Fruit fly (Drosophila melanogaster) Kc167 (cell line): ENCODE data around the gene Pex3.

Experiments used
- Myc ChIP-seq: fragments of >200 bp; optimal IDR thresholded peaks from 2 replicates; lab custom pipeline; 2017; ENCODE audit warnings: missing external identifiers
- Sin3A ChIP-seq: fragments of >200 bp; optimal IDR thresholded peaks from 2 replicates; lab custom pipeline; 2018; ENCODE audit warnings: missing external identifiers
- h ChIP-seq: fragments of >200 bp; optimal IDR thresholded peaks from 3 replicates; lab custom pipeline; 2018; ENCODE audit warnings: missing external identifiers
- insv ChIP-seq: fragments of >200 bp; optimal IDR thresholded peaks from 3 replicates; lab custom pipeline; 2018; ENCODE audit warnings: missing external identifiers
- psq ChIP-seq: fragments of >200 bp; optimal IDR thresholded peaks from 2 replicates; lab custom pipeline; 2017; ENCODE audit warnings: missing external identifiers
- ttk ChIP-seq: sonication (Bioruptor generic); optimal IDR thresholded peaks from 2 replicates; lab custom pipeline; 2017; ENCODE audit warnings: missing external identifiers

Pex3 gene

DNA sequence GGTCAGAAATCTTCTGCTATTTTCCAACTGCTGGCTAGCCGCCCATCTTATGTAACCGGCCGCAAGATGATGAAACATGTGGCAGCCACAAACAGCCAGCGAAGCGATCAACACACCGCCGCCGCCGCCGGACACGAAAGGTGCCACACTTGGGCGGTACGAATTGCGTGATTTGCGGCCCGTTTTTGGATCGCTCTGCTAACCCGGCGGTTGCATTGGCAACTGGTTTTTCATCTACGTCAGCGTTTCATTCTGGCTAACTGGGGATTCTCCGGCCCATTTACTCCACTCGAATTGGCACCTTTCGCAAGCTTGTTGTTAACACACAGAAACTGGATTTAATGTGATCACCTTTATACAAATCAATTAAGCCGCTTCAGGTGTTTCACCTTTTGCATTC, 20.4 kb upstream of the Pex3 start:
- TF ChIP-seq Sin3A (lab: Kevin White, UChicago) (no peak), ttk (lab: Kevin White, UChicago) (no peak), Myc (lab: Kevin White, UChicago) (no peak), h (lab: Kevin White, UChicago) (no peak)

DNA sequence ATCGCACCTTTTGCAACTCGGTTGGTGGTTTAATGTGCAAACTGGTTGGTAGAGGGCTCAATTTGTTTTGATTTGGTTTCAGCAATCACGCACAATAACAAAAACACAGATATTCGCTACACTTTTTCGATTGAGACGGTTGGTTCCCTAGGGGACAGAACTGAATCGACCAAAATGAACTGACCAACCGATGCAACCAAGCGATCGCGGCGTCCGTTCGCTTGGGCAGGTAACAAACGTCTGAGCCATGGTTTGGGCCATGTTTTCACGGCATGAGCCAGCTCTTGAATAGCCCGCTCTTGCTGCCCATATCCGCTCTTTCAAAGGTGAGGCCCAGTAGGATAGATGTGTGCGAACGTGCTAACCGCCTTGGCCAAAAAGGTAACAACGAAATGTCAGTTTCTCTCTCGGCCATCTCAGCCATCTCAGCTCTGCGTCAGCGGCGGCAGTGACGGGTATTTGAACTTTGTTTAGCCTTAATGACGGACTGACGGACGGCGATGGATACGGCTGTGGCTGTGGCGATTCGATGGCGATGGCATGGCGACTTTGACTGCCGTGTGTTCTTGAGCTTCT, 19.0 kb upstream of the Pex3 start, which contains the start of gene CG16959:
Gene CG16959 (minus strand): TSS at position 245 of the 576 bp plus-strand sequence.
- TF ChIP-seq insv (lab: Kevin White, UChicago) (no peak), Sin3A (lab: Kevin White, UChicago) (no peak), h (lab: Kevin White, UChicago) (no peak), psq (lab: Kevin White, UChicago) (no peak), ttk (lab: Kevin White, UChicago) (no peak), Myc (lab: Kevin White, UChicago) (no peak)

DNA sequence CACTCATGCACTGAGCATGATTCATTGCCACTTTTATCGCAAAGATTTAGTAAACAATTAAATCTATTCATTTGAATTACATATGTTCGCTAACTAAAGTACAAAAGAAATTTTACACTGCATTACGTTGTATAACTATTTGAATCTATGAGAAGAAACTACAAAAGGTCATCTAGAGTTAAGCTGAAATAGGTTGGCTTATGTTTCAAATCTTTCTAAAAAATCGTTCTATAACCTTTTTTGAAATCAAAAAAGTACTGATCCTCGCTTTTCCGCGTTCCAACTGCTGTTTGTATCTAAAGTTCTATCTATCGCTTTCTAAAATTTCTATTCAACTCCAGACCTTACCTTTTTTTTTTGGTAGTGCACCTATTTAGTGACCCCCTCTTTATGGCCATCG, 18.4 kb upstream of the Pex3 start:
- no peak for TF ChIP-seq insv (lab: Kevin White, UChicago)
- TF ChIP-seq ttk (lab: Kevin White, UChicago) = no peak
- TF ChIP-seq Sin3A (lab: Kevin White, UChicago) = no peak
- no peak for TF ChIP-seq psq (lab: Kevin White, UChicago)
- TF ChIP-seq h (lab: Kevin White, UChicago) = no peak
- no peak for TF ChIP-seq Myc (lab: Kevin White, UChicago)

DNA sequence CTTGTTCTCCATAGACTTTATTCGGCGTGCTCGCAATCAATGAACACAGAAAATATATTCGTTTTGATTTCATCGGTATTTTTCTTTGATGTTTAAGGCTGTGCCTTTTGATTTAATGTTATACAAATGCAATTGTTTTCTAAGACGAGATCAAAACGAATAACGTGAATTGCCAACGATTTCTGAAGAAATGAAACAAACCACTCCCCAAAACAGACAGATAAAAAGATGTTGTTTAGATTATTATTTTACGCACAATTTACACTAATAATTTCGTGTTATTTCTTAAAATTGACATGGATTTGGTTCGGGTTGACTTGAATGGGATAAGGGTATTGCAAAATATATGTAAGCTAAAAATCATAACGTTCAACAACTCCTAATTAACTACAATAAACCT, 12.9 kb upstream of the Pex3 start, which contains the start of gene CG13457:
Gene CG13457 (minus strand): TSS at position 101 of the 400 bp plus-strand sequence.
- no peak for TF ChIP-seq ttk (lab: Kevin White, UChicago)
- no peak for TF ChIP-seq insv (lab: Kevin White, UChicago)
- no peak for TF ChIP-seq psq (lab: Kevin White, UChicago)
- no peak for TF ChIP-seq h (lab: Kevin White, UChicago)
- TF ChIP-seq Sin3A (lab: Kevin White, UChicago) = no peak
- no peak for TF ChIP-seq Myc (lab: Kevin White, UChicago)

DNA sequence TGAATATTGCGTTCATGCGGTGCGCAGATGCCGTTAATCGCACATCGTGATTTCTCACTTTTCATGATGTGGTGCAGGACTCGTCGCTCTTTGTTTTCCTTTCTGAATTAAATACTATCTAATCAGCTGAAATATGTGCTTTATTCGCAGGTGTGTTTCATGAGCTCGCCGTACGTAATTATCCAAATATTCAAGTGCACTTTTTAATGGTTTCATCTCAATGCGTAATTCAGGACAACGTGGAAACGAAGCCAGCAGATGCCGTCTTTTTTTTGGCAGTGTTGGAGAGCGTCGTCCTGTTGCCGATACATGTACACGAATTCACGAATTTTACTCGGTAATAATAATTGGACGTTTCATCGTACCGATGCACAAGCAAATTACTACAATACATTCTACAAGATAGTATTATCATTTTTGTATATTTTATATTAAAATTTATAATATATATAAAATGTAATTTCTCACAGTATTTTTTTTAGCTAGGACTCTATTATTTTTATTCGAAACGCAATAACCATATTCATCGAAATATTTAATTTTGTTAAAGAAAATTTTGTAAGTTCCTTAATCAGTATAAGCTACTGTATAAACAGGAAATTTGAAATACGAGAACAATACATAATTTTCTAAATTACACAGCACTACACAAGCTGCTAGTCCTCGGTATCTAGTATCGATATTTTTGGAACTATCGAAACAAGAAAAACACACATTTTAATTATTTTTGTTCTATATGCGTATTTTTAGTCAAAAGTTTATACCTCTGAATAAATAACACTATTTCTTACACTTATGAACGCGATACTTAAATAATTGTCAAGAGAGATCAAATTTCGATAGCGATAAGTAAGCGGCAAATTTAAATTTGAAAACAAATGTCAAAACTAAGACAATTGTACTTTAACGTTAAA, 7.2 kb upstream of the Pex3 start, which contains the start of gene CG12316:
Gene CG12316 (minus strand): TSS at position 276 of the 914 bp plus-strand sequence.
- TF ChIP-seq ttk (lab: Kevin White, UChicago) (no peak), Sin3A (lab: Kevin White, UChicago) (no peak), h (lab: Kevin White, UChicago) (no peak), psq (lab: Kevin White, UChicago) (no peak), Myc (lab: Kevin White, UChicago) (no peak), insv (lab: Kevin White, UChicago) (no peak)

DNA sequence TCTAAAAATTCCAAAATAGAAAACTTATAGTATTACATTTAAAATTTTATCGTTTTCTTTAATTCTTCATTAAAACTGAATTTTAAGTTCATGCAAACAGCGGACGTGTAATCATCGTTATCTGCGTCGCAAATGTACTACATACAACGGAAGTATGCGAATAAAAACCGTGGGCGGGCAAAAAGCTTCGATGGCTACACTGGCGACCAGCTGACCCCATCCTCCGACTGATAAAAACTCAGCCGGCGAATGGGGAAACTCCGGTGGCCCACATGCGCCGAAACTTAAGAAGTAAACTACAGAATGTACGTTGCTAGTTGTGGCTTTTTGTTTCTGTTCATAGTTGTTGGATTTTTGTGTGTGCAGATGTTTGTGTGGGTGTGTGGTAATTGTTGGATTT, 6.4 kb upstream of the Pex3 start:
- no peak for TF ChIP-seq h (lab: Kevin White, UChicago)
- no peak for TF ChIP-seq psq (lab: Kevin White, UChicago)
- no peak for TF ChIP-seq insv (lab: Kevin White, UChicago)
- TF ChIP-seq Sin3A (lab: Kevin White, UChicago) = no peak
- no peak for TF ChIP-seq Myc (lab: Kevin White, UChicago)
- TF ChIP-seq ttk (lab: Kevin White, UChicago) = no peak

DNA sequence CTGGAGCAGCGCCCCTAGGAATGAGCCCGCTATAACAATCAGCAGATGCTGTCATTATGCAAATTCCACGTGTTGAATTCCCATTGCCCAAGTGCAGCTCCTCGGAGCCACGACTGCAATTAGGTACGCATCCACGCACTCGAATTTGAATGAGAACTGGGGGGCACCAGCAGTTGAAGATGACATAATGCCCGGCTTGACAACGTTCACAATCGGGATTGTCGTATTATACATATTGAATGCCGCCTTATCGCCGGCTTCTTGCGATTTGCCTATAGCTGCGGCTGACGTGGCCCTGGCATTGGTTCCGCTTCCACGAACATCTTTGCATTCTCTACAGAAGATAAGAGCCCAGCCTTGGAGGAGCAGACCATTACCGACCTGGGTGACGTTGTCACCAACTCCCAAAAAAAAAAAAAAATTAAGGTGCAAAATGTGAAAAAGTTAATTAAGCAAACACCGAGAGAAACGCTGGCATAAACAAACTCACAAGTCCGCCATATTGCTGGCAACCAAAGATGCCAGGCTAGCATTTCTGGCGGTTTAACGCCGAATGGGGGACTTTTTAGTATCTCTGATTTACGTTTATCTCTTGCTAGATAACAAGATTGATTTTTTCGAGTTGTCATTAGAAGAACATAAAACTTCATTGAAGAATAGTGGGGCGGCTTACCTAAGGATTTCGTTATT, 3.7 kb upstream of the Pex3 start:
- no peak for TF ChIP-seq ttk (lab: Kevin White, UChicago)
- TF ChIP-seq Myc (lab: Kevin White, UChicago) = no peak
- no peak for TF ChIP-seq insv (lab: Kevin White, UChicago)
- no peak for TF ChIP-seq h (lab: Kevin White, UChicago)
- no peak for TF ChIP-seq Sin3A (lab: Kevin White, UChicago)
- no peak for TF ChIP-seq psq (lab: Kevin White, UChicago)

DNA sequence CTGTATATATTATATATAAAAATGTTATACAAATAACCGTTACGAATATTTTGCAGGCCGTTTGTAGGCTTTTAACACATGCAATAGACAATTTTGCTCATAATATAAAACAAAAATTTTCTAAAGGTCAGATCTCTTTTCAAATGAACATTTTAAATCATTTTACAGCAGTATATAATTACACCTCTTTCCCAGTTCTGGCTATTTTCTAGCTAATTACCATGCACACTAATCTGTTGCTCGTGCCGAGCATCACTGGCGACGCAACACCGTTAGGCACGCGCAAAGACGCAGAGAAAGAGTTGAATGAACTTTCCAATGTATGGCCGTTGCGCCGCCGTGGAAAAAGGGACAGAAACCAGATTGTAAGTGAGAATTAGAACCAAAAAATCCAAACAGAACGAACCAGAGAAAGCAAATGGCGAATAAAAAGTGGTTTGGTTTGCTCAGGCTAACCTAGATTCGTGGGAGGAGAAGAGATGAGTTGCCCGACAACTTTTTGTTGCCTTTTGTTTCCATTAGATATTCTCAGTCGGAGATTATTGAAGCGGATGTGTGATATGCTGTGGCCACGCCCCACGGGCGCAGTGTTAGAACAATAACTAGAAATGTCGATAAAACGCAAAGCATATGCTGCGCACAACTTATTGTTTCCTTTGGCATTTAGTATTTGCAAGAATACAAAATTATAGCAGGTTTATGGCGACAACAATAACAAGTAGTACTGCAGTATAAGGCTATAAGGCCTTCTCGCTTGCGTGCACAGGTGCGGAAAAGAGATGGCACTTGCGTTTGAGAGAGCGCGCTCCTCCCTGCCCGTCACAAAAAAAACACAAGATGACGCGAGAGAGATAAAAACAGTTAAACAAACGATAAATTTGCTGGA, 2.8 kb upstream of the Pex3 start:
- TF ChIP-seq h (lab: Kevin White, UChicago) (no peak), ttk (lab: Kevin White, UChicago) (no peak), psq (lab: Kevin White, UChicago) (no peak), Myc (lab: Kevin White, UChicago) (no peak), insv (lab: Kevin White, UChicago) (no peak), Sin3A (lab: Kevin White, UChicago) (no peak)

DNA sequence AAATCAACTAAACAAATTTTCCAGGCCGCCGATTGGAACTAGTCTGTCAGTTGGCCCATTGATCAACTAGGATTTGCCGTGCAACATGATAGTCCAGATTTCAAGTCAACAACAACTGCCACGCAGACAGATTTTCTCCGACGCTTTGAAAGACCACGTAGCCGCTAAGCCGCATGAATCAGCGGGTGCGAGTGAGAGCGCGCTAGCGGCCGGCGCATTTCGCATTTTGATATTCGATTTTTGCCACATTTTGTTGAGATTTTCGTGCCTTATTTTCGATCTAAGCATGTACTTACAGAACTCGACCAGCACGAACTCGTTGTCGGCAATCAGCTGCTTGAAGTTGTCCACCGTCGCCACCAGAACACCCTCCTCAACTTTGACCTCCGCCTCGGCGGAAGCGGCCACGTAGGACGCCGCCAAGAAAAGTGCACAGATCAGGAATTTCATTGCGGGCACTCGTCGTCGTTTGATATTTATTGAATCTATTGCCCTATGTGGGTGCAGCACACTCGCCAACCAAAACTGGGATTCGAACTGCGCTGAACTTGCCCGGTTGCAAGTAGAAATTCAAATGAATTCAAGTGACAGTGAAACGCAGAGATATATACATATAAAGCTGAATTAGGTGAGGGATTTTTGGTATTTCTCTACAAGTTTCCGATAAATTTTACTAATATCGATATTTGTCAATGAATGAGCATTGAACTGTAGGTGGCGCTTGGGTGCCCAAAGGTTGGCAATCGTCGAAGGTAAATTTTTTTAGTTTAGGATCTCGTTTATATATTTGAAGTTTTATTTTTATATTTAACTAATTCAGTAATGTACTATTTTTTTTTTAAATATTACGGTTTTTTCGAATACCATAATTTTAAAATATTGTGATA, 1.9 kb upstream of the Pex3 start, which contains the start of gene Pdi:
Gene Pdi (minus strand): TSS at position 837 of the 887 bp plus-strand sequence.
- TF ChIP-seq psq (lab: Kevin White, UChicago) = no peak
- no peak for TF ChIP-seq ttk (lab: Kevin White, UChicago)
- TF ChIP-seq Sin3A (lab: Kevin White, UChicago) = no peak
- TF ChIP-seq Myc (lab: Kevin White, UChicago) = no peak
- no peak for TF ChIP-seq insv (lab: Kevin White, UChicago)
- no peak for TF ChIP-seq h (lab: Kevin White, UChicago)
